Worm (Caenorhabditis elegans): ENCODE data around the gene cwn-1.

The cwn-1 gene

ce11 chrII:121121-121520 is 12.3 kb downstream of the cwn-1 start, which contains the start of gene K10B4.3:
K10B4.3 (minus strand) TSS chrII:121221.
- TF ChIP-seq F13C5.2 (tag; optimal IDR thresholded peaks at IDR 0.05): no peak
- no peak for TF ChIP-seq ama-1 (optimal IDR thresholded peaks at IDR 0.05)
- TF ChIP-seq ceh-36 (tag; optimal IDR thresholded peaks at IDR 0.05): no peak
- no peak for TF ChIP-seq aly-1 (tag; optimal IDR thresholded peaks at IDR 0.05)
- TF ChIP-seq hmbx-1 (tag; optimal IDR thresholded peaks at IDR 0.05): no peak
- no peak for TF ChIP-seq tbx-37 (GFP tag; conservative IDR thresholded peaks at IDR 0.05)
- TF ChIP-seq hmg-4 (GFP tag; optimal IDR thresholded peaks at IDR 0.05): no peak
- TF ChIP-seq scrt-1 (GFP tag; IDR thresholded peaks at IDR 0.05): no peak
- TF ChIP-seq ets-7 (tag; optimal IDR thresholded peaks at IDR 0.05): no peak
- no peak for TF ChIP-seq flt-1 (GFP tag; IDR thresholded peaks at IDR 0.05)
- TF ChIP-seq ceh-13 (GFP tag; optimal IDR thresholded peaks at IDR 0.05): no peak
- TF ChIP-seq tbx-11 (GFP tag; IDR thresholded peaks at IDR 0.05): no peak
- no peak for TF ChIP-seq tra-4 (tag; optimal IDR thresholded peaks at IDR 0.05)
- no peak for TF ChIP-seq pes-1 (GFP tag; IDR thresholded peaks at IDR 0.05)
- no peak for TF ChIP-seq B0310.2 (tag; optimal IDR thresholded peaks at IDR 0.05)
- TF ChIP-seq hnd-1 (tag; optimal IDR thresholded peaks at IDR 0.05): no peak
- TF ChIP-seq sea-1 (GFP tag; conservative IDR thresholded peaks at IDR 0.05): no peak

- TF ChIP-seq aly-1 (tag; optimal IDR thresholded peaks at IDR 0.05): no peak
- no peak for TF ChIP-seq tra-4 (tag; optimal IDR thresholded peaks at IDR 0.05)
These were observed 16.5 kb downstream of the cwn-1 start, which contains the start of gene srt-54 for ce11 chrII:116916-117315. srt-54 (plus strand) TSS chrII:117216.

ce11 chrII:112231-112630 is 21.2 kb downstream of the cwn-1 start:
- TF ChIP-seq pes-1 (GFP tag; IDR thresholded peaks at IDR 0.05) (no peak), hmg-4 (GFP tag; optimal IDR thresholded peaks at IDR 0.05) (no peak), hmbx-1 (tag; optimal IDR thresholded peaks at IDR 0.05) (no peak), sea-1 (GFP tag; conservative IDR thresholded peaks at IDR 0.05) (no peak), scrt-1 (GFP tag; IDR thresholded peaks at IDR 0.05) (no peak), ceh-36 (tag; optimal IDR thresholded peaks at IDR 0.05) (no peak), tbx-11 (GFP tag; IDR thresholded peaks at IDR 0.05) (no peak), flt-1 (GFP tag; IDR thresholded peaks at IDR 0.05) (no peak), tbx-37 (GFP tag; conservative IDR thresholded peaks at IDR 0.05) (no peak), hnd-1 (tag; optimal IDR thresholded peaks at IDR 0.05) (no peak), ama-1 (optimal IDR thresholded peaks at IDR 0.05) (no peak), F13C5.2 (tag; optimal IDR thresholded peaks at IDR 0.05) (no peak), B0310.2 (tag; optimal IDR thresholded peaks at IDR 0.05) (no peak)

ce11 chrII:111267-111666 is 22.1 kb downstream of the cwn-1 start, which contains the start of gene C50D2.1:
C50D2.1 (plus strand) TSS chrII:111567.
- TF ChIP-seq hnd-1 (tag; optimal IDR thresholded peaks at IDR 0.05) (no peak), scrt-1 (GFP tag; IDR thresholded peaks at IDR 0.05) (no peak), sea-1 (GFP tag; conservative IDR thresholded peaks at IDR 0.05) (no peak), ceh-36 (tag; optimal IDR thresholded peaks at IDR 0.05) (no peak), F13C5.2 (tag; optimal IDR thresholded peaks at IDR 0.05) (no peak), pes-1 (GFP tag; IDR thresholded peaks at IDR 0.05) (no peak), tbx-37 (GFP tag; conservative IDR thresholded peaks at IDR 0.05) (no peak)

ce11 chrII:108865-109264 is 24.5 kb downstream of the cwn-1 start, which contains the start of gene C50D2.2:
C50D2.2 (plus strand) TSS chrII:109165.
- TF ChIP-seq tbx-37 (GFP tag; conservative IDR thresholded peaks at IDR 0.05): no peak
- no peak for TF ChIP-seq sea-1 (GFP tag; conservative IDR thresholded peaks at IDR 0.05)
- no peak for TF ChIP-seq pes-1 (GFP tag; IDR thresholded peaks at IDR 0.05)
- TF ChIP-seq ceh-13 (GFP tag; optimal IDR thresholded peaks at IDR 0.05): no peak
- no peak for TF ChIP-seq tra-4 (tag; optimal IDR thresholded peaks at IDR 0.05)
- TF ChIP-seq scrt-1 (GFP tag; IDR thresholded peaks at IDR 0.05): no peak
- TF ChIP-seq ceh-36 (tag; optimal IDR thresholded peaks at IDR 0.05): no peak
- no peak for TF ChIP-seq B0310.2 (tag; optimal IDR thresholded peaks at IDR 0.05)
- no peak for TF ChIP-seq flt-1 (GFP tag; IDR thresholded peaks at IDR 0.05)
- no peak for TF ChIP-seq ama-1 (optimal IDR thresholded peaks at IDR 0.05)
- TF ChIP-seq hmg-4 (GFP tag; optimal IDR thresholded peaks at IDR 0.05): no peak

- TF ChIP-seq tra-4 (tag; optimal IDR thresholded peaks at IDR 0.05) (no peak), flt-1 (GFP tag; IDR thresholded peaks at IDR 0.05) (no peak), hmbx-1 (tag; optimal IDR thresholded peaks at IDR 0.05) (no peak)
These were observed 25.7 kb downstream of the cwn-1 start for ce11 chrII:107703-108102.

- TF ChIP-seq tbx-11 (GFP tag; IDR thresholded peaks at IDR 0.05) (no peak), ets-7 (tag; optimal IDR thresholded peaks at IDR 0.05) (no peak)
These were observed 27.5 kb downstream of the cwn-1 start, which contains the start of gene txt-1 for ce11 chrII:105889-106288. txt-1 (plus strand) TSS chrII:106189.

- no peak for TF ChIP-seq ceh-13 (GFP tag; optimal IDR thresholded peaks at IDR 0.05)
- TF ChIP-seq sea-1 (GFP tag; conservative IDR thresholded peaks at IDR 0.05): no peak
- TF ChIP-seq scrt-1 (GFP tag; IDR thresholded peaks at IDR 0.05): no peak
- no peak for TF ChIP-seq tra-4 (tag; optimal IDR thresholded peaks at IDR 0.05)
- no peak for TF ChIP-seq ets-7 (tag; optimal IDR thresholded peaks at IDR 0.05)
- TF ChIP-seq B0310.2 (tag; optimal IDR thresholded peaks at IDR 0.05): no peak
- TF ChIP-seq hmbx-1 (tag; optimal IDR thresholded peaks at IDR 0.05): no peak
- no peak for TF ChIP-seq hmg-4 (GFP tag; optimal IDR thresholded peaks at IDR 0.05)
- no peak for TF ChIP-seq hnd-1 (tag; optimal IDR thresholded peaks at IDR 0.05)
- no peak for TF ChIP-seq pes-1 (GFP tag; IDR thresholded peaks at IDR 0.05)
- no peak for TF ChIP-seq flt-1 (GFP tag; IDR thresholded peaks at IDR 0.05)
- no peak for TF ChIP-seq tbx-37 (GFP tag; conservative IDR thresholded peaks at IDR 0.05)
- no peak for TF ChIP-seq ama-1 (optimal IDR thresholded peaks at IDR 0.05)
- TF ChIP-seq aly-1 (tag; optimal IDR thresholded peaks at IDR 0.05): no peak
- no peak for TF ChIP-seq tbx-11 (GFP tag; IDR thresholded peaks at IDR 0.05)
- TF ChIP-seq ceh-36 (tag; optimal IDR thresholded peaks at IDR 0.05): no peak
- no peak for TF ChIP-seq F13C5.2 (tag; optimal IDR thresholded peaks at IDR 0.05)
These were observed 28.0 kb downstream of the cwn-1 start for ce11 chrII:105327-105882.

Data from whole organism, early embryonic.